Worm (Caenorhabditis elegans) whole organism, L3 larva: ENCODE results near the gene C02B4.3.
A peak's percentile ranks its signal among the peaks of the same experiment; 100 is the strongest.

Experiments used
- elt-3 ChIP-seq, 3 experiments: fragments of 150-350 bp in 1 of 3; sonication (generic microtip) in 2 of 3; optimal IDR thresholded peaks; 2 replicates in 2 of 3; 4 replicates in 1 of 3; lab custom pipeline; 2014 to 2017; ENCODE audit warnings: missing biosample characterization in 3 of 3, missing genetic modification characterization in 3 of 3
- fos-1 ChIP-seq: fragments of 150-350 bp; optimal IDR thresholded peaks from 2 replicates; lab custom pipeline; 2014; ENCODE audit warnings: missing biosample characterization, missing genetic modification characterization
- jun-1 ChIP-seq: fragments of 150-350 bp; optimal IDR thresholded peaks from 2 replicates; lab custom pipeline; 2014; ENCODE audit warnings: missing biosample characterization, missing genetic modification reagents, missing genetic modification characterization
- nhr-23 ChIP-seq: fragments of 150-350 bp; optimal IDR thresholded peaks from 2 replicates; lab custom pipeline; 2014; ENCODE audit warnings: missing biosample characterization, missing genetic modification reagents, missing genetic modification characterization
- nhr-25 ChIP-seq: sonication (generic microtip); optimal IDR thresholded peaks from 2 replicates; lab custom pipeline; 2017; ENCODE audit warnings: missing biosample characterization, missing genetic modification characterization
- nhr-77 ChIP-seq: fragments of 150-350 bp; optimal IDR thresholded peaks from 2 replicates; lab custom pipeline; 2014; ENCODE audit warnings: missing biosample characterization, missing genetic modification characterization
- snpc-4 ChIP-seq: fragments of 150-350 bp; optimal IDR thresholded peaks from 2 replicates; lab custom pipeline; 2014; ENCODE audit warnings: missing biosample characterization, missing genetic modification characterization
- ztf-11 ChIP-seq: fragments of 150-350 bp; optimal IDR thresholded peaks from 2 replicates; lab custom pipeline; 2014; ENCODE audit warnings: missing biosample characterization, missing genetic modification characterization

ce11 chrX:12677113-12677512, 17.5 kb upstream of the C02B4.3 start:
- TF ChIP-seq nhr-25 (tag; lab: Kevin White, UChicago) (peak; percentile 47), fos-1 (tag; lab: Kevin White, UChicago) (no peak), ztf-11 (tag; lab: Kevin White, UChicago) (no peak), snpc-4 (tag; lab: Kevin White, UChicago) (no peak), nhr-23 (no peak), jun-1 (tag; lab: Kevin White, UChicago) (no peak), elt-3 (tag; optimal IDR thresholded peaks at IDR 0.05; lab: Kevin White, UChicago) (no peak), nhr-77 (tag; lab: Kevin White, UChicago) (no peak)
